Fruit fly (Drosophila melanogaster) whole organism, pupa: ENCODE measurements around the gene Gad1.

Source experiments
- CG8301 ChIP-seq: fragments of 200-800 bp; sonication (Bioruptor generic); optimal IDR thresholded peaks from 2 replicates; lab custom pipeline; 2018; ENCODE audit warnings: missing biosample characterization, mild to moderate bottlenecking, missing genetic modification characterization
- EcR ChIP-seq: fragments of 200-800 bp; sonication (Bioruptor generic); optimal IDR thresholded peaks from 3 replicates; lab custom pipeline; 2019; ENCODE audit warnings: missing biosample characterization, missing genetic modification characterization, mild to moderate bottlenecking, moderate library complexity, missing genetic modification reagents
- Pif1A ChIP-seq: fragments of 200-800 bp; sonication (Bioruptor generic); optimal IDR thresholded peaks from 3 replicates; lab custom pipeline; 2016; ENCODE audit warnings: missing biosample characterization, missing genetic modification characterization

- no peak for TF ChIP-seq CG8301 (tag; lab: Kevin White, UChicago)
- TF ChIP-seq Pif1A (GFP tag; lab: Kevin White, UChicago), result no peak
- TF ChIP-seq EcR (GFP tag; lab: Kevin White, UChicago), result no peak
Measured at dm6 chr3L:4026506-4026868, 62.1 kb downstream of the Gad1 start, which contains the start of gene Gr64a.
